Fruit fly (Drosophila melanogaster) whole organism, embryonic: ENCODE measurements around the gene msl-3.

ENCODE experiments used
- Ada2b ChIP-seq: fragments of 200-800 bp; sonication (Bioruptor generic); IDR thresholded peaks from 2 replicates; pipeline ENCODE4 v1.3.6; 2022; ENCODE audit warnings: missing biosample characterization, missing genetic modification characterization
- Atf-2 ChIP-seq: fragments of 200-800 bp; sonication (Bioruptor generic); optimal IDR thresholded peaks from 2 replicates; lab custom pipeline; 2016; ENCODE audit warnings: missing biosample characterization, missing genetic modification characterization
- Atf6 ChIP-seq: fragments of 200-800 bp; sonication (Bioruptor generic); IDR thresholded peaks from 2 replicates; pipeline ENCODE4 v1.3.6; 2022; ENCODE audit warnings: missing biosample characterization, missing genetic modification characterization
- CG10543 ChIP-seq: fragments of 200-800 bp; sonication (Bioruptor generic); optimal IDR thresholded peaks from 3 replicates; lab custom pipeline; 2017; ENCODE audit warnings: missing biosample characterization, mild to moderate bottlenecking, missing genetic modification characterization, moderate library complexity
- CG10959 ChIP-seq: fragments of 200-800 bp; sonication (Bioruptor generic); IDR thresholded peaks from 2 replicates; pipeline ENCODE4 v1.3.6; 2022; ENCODE audit warnings: missing biosample characterization, missing genetic modification characterization
- CG11398 ChIP-seq: fragments of 200-800 bp; sonication (Bioruptor generic); optimal IDR thresholded peaks from 2 replicates; lab custom pipeline; 2016; ENCODE audit warnings: missing biosample characterization, missing genetic modification characterization
- CG11696 ChIP-seq: fragments of 200-800 bp; sonication (Bioruptor generic); IDR thresholded peaks from 2 replicates; pipeline ENCODE4 v1.3.6; 2022; ENCODE audit warnings: missing biosample characterization, missing genetic modification characterization
- CG1233 ChIP-seq: fragments of 200-800 bp; sonication (Bioruptor generic); optimal IDR thresholded peaks from 4 replicates; lab custom pipeline; 2018; ENCODE audit warnings: missing biosample characterization, mild to moderate bottlenecking, missing genetic modification characterization
- CG13894 ChIP-seq: fragments of 200-800 bp; sonication (Bioruptor generic); optimal IDR thresholded peaks from 3 replicates; lab custom pipeline; 2018; ENCODE audit warnings: missing biosample characterization, mild to moderate bottlenecking, missing genetic modification characterization, moderate library complexity
- CG14441 ChIP-seq: fragments of 200-800 bp; sonication (Bioruptor generic); IDR thresholded peaks from 2 replicates; pipeline ENCODE4 v1.3.6; 2022; ENCODE audit warnings: missing biosample characterization, missing genetic modification characterization
- CG15269 ChIP-seq: fragments of 200-800 bp; sonication (Bioruptor generic); optimal IDR thresholded peaks from 2 replicates; lab custom pipeline; 2018; ENCODE audit warnings: missing biosample characterization, mild to moderate bottlenecking, missing genetic modification characterization, moderate library complexity
- CG16863 ChIP-seq: fragments of 200-800 bp; sonication (Bioruptor generic); optimal IDR thresholded peaks from 3 replicates; lab custom pipeline; 2016; ENCODE audit warnings: missing biosample characterization, missing genetic modification characterization
- CG17359 ChIP-seq: fragments of 200-800 bp; sonication (Bioruptor generic); optimal IDR thresholded peaks from 3 replicates; lab custom pipeline; 2018; ENCODE audit warnings: missing biosample characterization, mild to moderate bottlenecking, missing genetic modification characterization, moderate library complexity
- CG17385 ChIP-seq: fragments of 200-800 bp; sonication (Bioruptor generic); optimal IDR thresholded peaks from 3 replicates; lab custom pipeline; 2018; ENCODE audit warnings: missing biosample characterization, mild to moderate bottlenecking, missing genetic modification characterization
- CG2202 ChIP-seq: fragments of 200-800 bp; sonication (Bioruptor generic); optimal IDR thresholded peaks from 2 replicates; lab custom pipeline; 2018; ENCODE audit warnings: missing biosample characterization, mild to moderate bottlenecking, missing genetic modification characterization
- CG2678 ChIP-seq: fragments of 200-800 bp; sonication (Bioruptor generic); optimal IDR thresholded peaks from 3 replicates; lab custom pipeline; 2019; ENCODE audit warnings: missing biosample characterization, mild to moderate bottlenecking, missing genetic modification characterization, moderate library complexity
- CG31365 ChIP-seq: fragments of 200-800 bp; sonication (Bioruptor generic); optimal IDR thresholded peaks from 2 replicates; lab custom pipeline; 2018; ENCODE audit warnings: missing biosample characterization, mild to moderate bottlenecking, missing genetic modification characterization
- CG4820 ChIP-seq: fragments of 200-800 bp; sonication (Bioruptor generic); optimal IDR thresholded peaks from 3 replicates; lab custom pipeline; 2016; ENCODE audit warnings: missing biosample characterization, missing genetic modification characterization
- CG6175 ChIP-seq: fragments of 200-800 bp; sonication (Bioruptor generic); IDR thresholded peaks from 3 replicates; pipeline ENCODE4 v1.3.6; 2022; ENCODE audit warnings: missing biosample characterization, missing genetic modification characterization
- CG6791 ChIP-seq: fragments of 200-800 bp; sonication (Bioruptor generic); IDR thresholded peaks from 3 replicates; pipeline ENCODE4 v1.3.6; 2022; ENCODE audit warnings: missing biosample characterization, missing genetic modification characterization; ENCODE audit not compliant: partially characterized antibody
- CG7271 ChIP-seq: fragments of 200-800 bp; sonication (Bioruptor generic); optimal IDR thresholded peaks from 2 replicates; lab custom pipeline; 2018; ENCODE audit warnings: missing biosample characterization, mild to moderate bottlenecking, missing genetic modification characterization, moderate library complexity
- CG7372 ChIP-seq: fragments of 200-800 bp; sonication (Bioruptor generic); IDR thresholded peaks from 2 replicates; pipeline ENCODE4 v1.3.6; 2022; ENCODE audit warnings: missing biosample characterization, missing genetic modification characterization
- CG8290 ChIP-seq, 3 experiments: fragments of 200-800 bp; sonication (Bioruptor generic); optimal IDR thresholded peaks; 2 replicates each; lab custom pipeline; 2016 to 2019; ENCODE audit warnings: missing biosample characterization in 3 of 3, missing genetic modification characterization in 3 of 3, mild to moderate bottlenecking in 2 of 3, moderate library complexity in 1 of 3
- CoRest ChIP-seq: fragments of 200-800 bp; sonication (Bioruptor generic); optimal IDR thresholded peaks from 3 replicates; lab custom pipeline; 2018; ENCODE audit warnings: missing biosample characterization, mild to moderate bottlenecking, missing genetic modification characterization, moderate library complexity
- Gsc ChIP-seq: fragments of 200-800 bp; sonication (Bioruptor generic); IDR thresholded peaks from 2 replicates; pipeline ENCODE4 v1.3.6; 2022; ENCODE audit warnings: missing biosample characterization, missing genetic modification characterization
- HLHmδ ChIP-seq: fragments of 200-800 bp; sonication (Bioruptor generic); optimal IDR thresholded peaks from 2 replicates; lab custom pipeline; 2018; ENCODE audit warnings: missing biosample characterization, mild to moderate bottlenecking, missing genetic modification characterization, moderate library complexity
- Lhr ChIP-seq: fragments of 200-800 bp; sonication (Bioruptor generic); optimal IDR thresholded peaks from 3 replicates; lab custom pipeline; 2017; ENCODE audit warnings: mild to moderate bottlenecking, missing biosample characterization, missing genetic modification reagents, missing genetic modification characterization
- MBD-R2 ChIP-seq: fragments of 200-800 bp; sonication (Bioruptor generic); IDR thresholded peaks from 2 replicates; pipeline ENCODE4 v1.3.6; 2022; ENCODE audit warnings: missing biosample characterization, missing genetic modification characterization
- Oaz ChIP-seq: fragments of 200-800 bp; sonication (Bioruptor generic); IDR thresholded peaks from 2 replicates; pipeline ENCODE4 v1.3.6; 2022; ENCODE audit warnings: missing biosample characterization, missing genetic modification characterization
- Optix ChIP-seq: fragments of 200-800 bp; sonication (Bioruptor generic); IDR thresholded peaks from 3 replicates; pipeline ENCODE4 v1.3.6; 2022; ENCODE audit warnings: missing biosample characterization, missing genetic modification characterization
- Ravus ChIP-seq: fragments of 200-800 bp; sonication (Bioruptor generic); IDR thresholded peaks from 2 replicates; pipeline ENCODE4 v1.3.6; 2022; ENCODE audit warnings: missing biosample characterization, missing genetic modification characterization
- ara ChIP-seq: fragments of 200-800 bp; sonication (Bioruptor generic); IDR thresholded peaks from 2 replicates; pipeline ENCODE4 v1.3.6; 2022; ENCODE audit warnings: missing biosample characterization, missing genetic modification characterization
- bcd ChIP-seq: fragments of 200-800 bp; sonication (Bioruptor generic); optimal IDR thresholded peaks from 2 replicates; lab custom pipeline; 2017; ENCODE audit warnings: missing biosample characterization, mild to moderate bottlenecking, missing genetic modification characterization
- bsh ChIP-seq, 2 experiments: fragments of 200-800 bp; sonication (Bioruptor generic); optimal IDR thresholded peaks; 2 replicates each; lab custom pipeline; 2017 to 2018; ENCODE audit warnings: mild to moderate bottlenecking in 2 of 2, missing biosample characterization in 2 of 2, missing genetic modification characterization in 2 of 2, moderate library complexity in 1 of 2
- chif ChIP-seq, 2 experiments: fragments of 200-800 bp; sonication (Bioruptor generic); optimal IDR thresholded peaks; 3 replicates each; lab custom pipeline; 2016; ENCODE audit warnings: missing biosample characterization in 2 of 2, missing genetic modification characterization in 2 of 2
- chm ChIP-seq: fragments of 200-800 bp; sonication (Bioruptor generic); IDR thresholded peaks from 2 replicates; pipeline ENCODE4 v1.3.6; 2022; ENCODE audit warnings: missing biosample characterization, missing genetic modification characterization
- corto ChIP-seq: fragments of 200-800 bp; sonication (Bioruptor generic); optimal IDR thresholded peaks from 2 replicates; lab custom pipeline; 2016; ENCODE audit warnings: missing biosample characterization, mild to moderate bottlenecking, missing genetic modification characterization, moderate library complexity
- eve ChIP-seq, 2 experiments: fragments of >200 bp; optimal IDR thresholded peaks; 2 replicates each; lab custom pipeline; 2017; ENCODE audit warnings: missing biosample characterization in 2 of 2, missing genetic modification characterization in 2 of 2
- fd64A ChIP-seq: fragments of 200-800 bp; sonication (Bioruptor generic); optimal IDR thresholded peaks from 3 replicates; lab custom pipeline; 2018; ENCODE audit warnings: missing biosample characterization, mild to moderate bottlenecking, missing genetic modification characterization
- fru ChIP-seq: fragments of >200 bp; optimal IDR thresholded peaks from 2 replicates; lab custom pipeline; 2017
- her ChIP-seq: fragments of 200-800 bp; sonication (Bioruptor generic); optimal IDR thresholded peaks from 2 replicates; lab custom pipeline; 2016; ENCODE audit warnings: missing biosample characterization, missing genetic modification characterization
- onecut ChIP-seq: fragments of 200-800 bp; sonication (Bioruptor generic); IDR thresholded peaks from 2 replicates; pipeline ENCODE4 v1.3.6; 2022; ENCODE audit warnings: missing biosample characterization, missing genetic modification characterization
- pnt ChIP-seq: fragments of 200-800 bp; sonication (Bioruptor generic); optimal IDR thresholded peaks from 3 replicates; lab custom pipeline; 2016; ENCODE audit warnings: missing biosample characterization, missing genetic modification characterization
- sc ChIP-seq, 3 experiments: fragments of >200 bp in 2 of 3; fragments of 200-800 bp in 1 of 3; sonication (Bioruptor generic) in 1 of 3; optimal IDR thresholded peaks; 2 replicates in 2 of 3; 3 replicates in 1 of 3; lab custom pipeline; 2017; ENCODE audit warnings: mild to moderate bottlenecking in 1 of 3, missing biosample characterization in 1 of 3, missing genetic modification characterization in 1 of 3, missing genetic modification reagents in 1 of 3
- sisA ChIP-seq: fragments of 200-800 bp; sonication (Bioruptor generic); IDR thresholded peaks from 2 replicates; pipeline ENCODE4 v1.3.6; 2022; ENCODE audit warnings: missing biosample characterization, missing genetic modification characterization
- stc ChIP-seq: fragments of 200-800 bp; sonication (Bioruptor generic); IDR thresholded peaks from 2 replicates; pipeline ENCODE4 v1.3.6; 2022; ENCODE audit warnings: missing biosample characterization, missing genetic modification characterization
- tgo ChIP-seq: fragments of 200-800 bp; sonication (Bioruptor generic); IDR thresholded peaks from 3 replicates; pipeline ENCODE4 v1.3.6; 2022; ENCODE audit warnings: missing biosample characterization, missing genetic modification characterization
- tin ChIP-seq: fragments of 200-800 bp; sonication (Bioruptor generic); optimal IDR thresholded peaks from 3 replicates; lab custom pipeline; 2016; ENCODE audit warnings: missing biosample characterization, missing genetic modification characterization
- tx ChIP-seq: fragments of 200-800 bp; sonication (Bioruptor generic); optimal IDR thresholded peaks from 2 replicates; lab custom pipeline; 2016; ENCODE audit warnings: missing biosample characterization, missing genetic modification characterization
- zen2 ChIP-seq: fragments of 200-800 bp; sonication (Bioruptor generic); IDR thresholded peaks from 3 replicates; pipeline ENCODE4 v1.3.6; 2022; ENCODE audit warnings: missing biosample characterization, missing genetic modification characterization; ENCODE audit not compliant: partially characterized antibody
- zfh2 ChIP-seq: fragments of 200-800 bp; sonication (Bioruptor generic); optimal IDR thresholded peaks from 2 replicates; lab custom pipeline; 2016; ENCODE audit warnings: missing biosample characterization, missing genetic modification characterization

The msl-3 gene

dm6 chr3L:7086558-7087059, 38.7 kb downstream of the msl-3 start, which contains the start of gene Cpr65Ea (continued):
- TF ChIP-seq HLHmδ (GFP tag; lab: Kevin White, UChicago) (no peak), CG7271 (tag; lab: Kevin White, UChicago) (no peak), bsh (GFP tag; optimal IDR thresholded peaks at IDR 0.05; lab: Kevin White, UChicago) (no peak), CG10959 (GFP tag; lab: Robert Waterston, UW) (no peak), CG16863 (GFP tag; lab: Kevin White, UChicago) (no peak), CG2678 (peak; percentile 52), CG13894 (tag; lab: Kevin White, UChicago) (no peak), stc (peak; percentile 32; the same call in 1 of the 2 replicates), CG31365 (tag; lab: Kevin White, UChicago) (no peak), CG11398 (GFP tag; lab: Kevin White, UChicago) (no peak), her (GFP tag; lab: Kevin White, UChicago) (no peak), Gsc (GFP tag; lab: Robert Waterston, UW) (no peak), Oaz (GFP tag; lab: Robert Waterston, UW) (no peak), CG10543 (no peak), chm (GFP tag; lab: Robert Waterston, UW) (no peak), corto (GFP tag; lab: Kevin White, UChicago) (no peak), CG1233 (no peak), CG6791 (no peak), sc (optimal IDR thresholded peaks at IDR 0.05; lab: Kevin White, UChicago) (no peak), sc (GFP tag; optimal IDR thresholded peaks at IDR 0.05; lab: Kevin White, UChicago) (no peak), onecut (no peak), fru (lab: Kevin White, UChicago) (no peak), eve (GFP tag; optimal IDR thresholded peaks at IDR 0.05; lab: Kevin White, UChicago) (no peak), Ravus (GFP tag; lab: Robert Waterston, UW) (no peak), tgo (GFP tag; lab: Robert Waterston, UW) (0 out of 3 replicates have a peak, but pooled peaks have one; percentile 24), CG15269 (tag; lab: Kevin White, UChicago) (peak; percentile 61), tin (GFP tag; lab: Kevin White, UChicago) (no peak), sisA (no peak; the same call in 1 of the 2 replicates), Atf-2 (GFP tag; lab: Kevin White, UChicago) (no peak), CG17359 (tag; lab: Kevin White, UChicago) (peak; percentile 18), Ada2b (GFP tag; lab: Robert Waterston, UW) (0 out of 2 replicates have a peak, but pooled peaks have one; percentile 12), CoRest (peak; percentile 33), Atf6 (GFP tag; lab: Robert Waterston, UW) (no peak), zfh2 (no peak), CG7372 (GFP tag; lab: Robert Waterston, UW) (no peak), CG17385 (no peak), bcd (no peak), zen2 (GFP tag; lab: Robert Waterston, UW) (no peak), CG14441 (GFP tag; lab: Robert Waterston, UW) (no peak), CG6175 (GFP tag; lab: Robert Waterston, UW) (no peak), CG2202 (tag; lab: Kevin White, UChicago) (no peak), CG11696 (GFP tag; lab: Robert Waterston, UW) (no peak), CG8290 (GFP tag; optimal IDR thresholded peaks at IDR 0.05; lab: Kevin White, UChicago) (no peak), CG8290 (tag; optimal IDR thresholded peaks at IDR 0.05; lab: Kevin White, UChicago) (no peak), Optix (GFP tag; lab: Robert Waterston, UW) (no peak), MBD-R2 (GFP tag; lab: Robert Waterston, UW) (no peak), chif (GFP tag; optimal IDR thresholded peaks at IDR 0.05; lab: Kevin White, UChicago) (no peak), CG4820 (GFP tag; lab: Kevin White, UChicago) (no peak), pnt (GFP tag; lab: Kevin White, UChicago) (no peak), tx (GFP tag; lab: Kevin White, UChicago) (no peak), Lhr (GFP tag; lab: Kevin White, UChicago) (no peak), ara (GFP tag; lab: Robert Waterston, UW) (no peak), fd64A (GFP tag; lab: Kevin White, UChicago) (no peak)
